Worm (Caenorhabditis elegans) whole organism, L4 larva: ENCODE measurements around the gene T14B4.9.

Source experiments
- F10B5.3 ChIP-seq: sonication (generic microtip); optimal IDR thresholded peaks from 2 replicates; lab custom pipeline; 2016; ENCODE audit warnings: mild to moderate bottlenecking, missing genetic modification characterization, missing compliant biosample characterization
- F26F4.8 ChIP-seq: fragments of 200-800 bp; sonication (Bioruptor generic); conservative IDR thresholded peaks from 2 replicates; pipeline ENCODE4 v1.3.6; 2022; ENCODE audit warnings: missing genetic modification characterization, missing compliant biosample characterization
- T26A8.4 ChIP-seq: fragments of 200-800 bp; sonication (Bioruptor generic); IDR thresholded peaks from 2 replicates; pipeline ENCODE4 v1.3.6; 2022; ENCODE audit warnings: missing genetic modification characterization, missing compliant biosample characterization
- Y48G9A.11 ChIP-seq: fragments of 200-800 bp; sonication (Bioruptor generic); IDR thresholded peaks from 2 replicates; pipeline ENCODE4 v1.3.6; 2022; ENCODE audit warnings: missing genetic modification reagents, missing genetic modification characterization, missing compliant biosample characterization
- Y5F2A.4 ChIP-seq: fragments of 200-800 bp; sonication (Bioruptor generic); optimal IDR thresholded peaks from 2 replicates; lab custom pipeline; 2018; ENCODE audit warnings: mild to moderate bottlenecking, missing genetic modification characterization, missing compliant biosample characterization
- ZK546.5 ChIP-seq, 2 experiments: sonication (generic microtip); optimal IDR thresholded peaks; 2 replicates each; lab custom pipeline; 2017; ENCODE audit warnings: missing biosample characterization in 2 of 2, missing genetic modification characterization in 2 of 2
- aly-2 ChIP-seq: sonication (generic microtip); optimal IDR thresholded peaks from 2 replicates; lab custom pipeline; 2018; ENCODE audit warnings: missing biosample characterization, missing genetic modification characterization
- arid-1 ChIP-seq: fragments of 200-800 bp; sonication (Bioruptor generic); conservative IDR thresholded peaks from 2 replicates; pipeline ENCODE4 v1.3.6; 2022; ENCODE audit warnings: missing genetic modification reagents, missing genetic modification characterization, missing compliant biosample characterization
- ceh-20 ChIP-seq: fragments of 200-800 bp; sonication (Bioruptor generic); IDR thresholded peaks from 2 replicates; pipeline ENCODE4 v1.3.6; 2022; ENCODE audit warnings: missing genetic modification reagents, missing genetic modification characterization, missing compliant biosample characterization
- ceh-44 ChIP-seq: fragments of 200-800 bp; sonication (Bioruptor generic); IDR thresholded peaks from 2 replicates; pipeline ENCODE4 v1.3.6; 2022; ENCODE audit warnings: missing genetic modification reagents, missing genetic modification characterization, missing compliant biosample characterization
- ceh-82 ChIP-seq: sonication (generic microtip); optimal IDR thresholded peaks from 2 replicates; lab custom pipeline; 2017; ENCODE audit warnings: missing biosample characterization, missing genetic modification characterization
- ces-1 ChIP-seq: fragments of 150-350 bp; sonication (generic microtip); optimal IDR thresholded peaks from 4 replicates; lab custom pipeline; 2014; ENCODE audit warnings: missing biosample characterization, missing genetic modification reagents, missing genetic modification characterization
- ctbp-1 ChIP-seq: fragments of 200-800 bp; sonication (Bioruptor generic); IDR thresholded peaks from 2 replicates; pipeline ENCODE4 v1.3.6; 2022; ENCODE audit warnings: missing genetic modification reagents, missing genetic modification characterization, missing compliant biosample characterization
- daf-12 ChIP-seq: fragments of 150-350 bp; optimal IDR thresholded peaks from 2 replicates; lab custom pipeline; 2014; ENCODE audit warnings: missing biosample characterization, missing genetic modification reagents, missing genetic modification characterization
- daf-8 ChIP-seq: fragments of 200-800 bp; sonication (Bioruptor generic); IDR thresholded peaks from 2 replicates; pipeline ENCODE4 v1.3.6; 2022; ENCODE audit warnings: missing genetic modification characterization, missing compliant biosample characterization
- dmd-6 ChIP-seq: fragments of 200-800 bp; sonication (Bioruptor generic); IDR thresholded peaks from 2 replicates; pipeline ENCODE4 v1.3.6; 2022; ENCODE audit warnings: missing genetic modification reagents, missing genetic modification characterization, missing compliant biosample characterization
- dmd-8 ChIP-seq: fragments of 200-800 bp; sonication (Bioruptor generic); IDR thresholded peaks from 2 replicates; pipeline ENCODE4 v1.3.6; 2022; ENCODE audit warnings: missing genetic modification characterization, missing compliant biosample characterization
- duxl-1 ChIP-seq: sonication (generic microtip); optimal IDR thresholded peaks from 2 replicates; lab custom pipeline; 2016; ENCODE audit warnings: mild to moderate bottlenecking, missing genetic modification characterization, moderate library complexity, missing compliant biosample characterization; ENCODE audit not compliant: poor library complexity
- fkh-10 ChIP-seq: fragments of 150-350 bp; optimal IDR thresholded peaks from 2 replicates; lab custom pipeline; 2014; ENCODE audit warnings: missing biosample characterization, missing genetic modification reagents, missing genetic modification characterization
- hif-1 ChIP-seq, 2 experiments: sonication (generic microtip); optimal IDR thresholded peaks; 2 replicates each; lab custom pipeline; 2016 to 2017; ENCODE audit warnings: missing compliant biosample characterization in 2 of 2, missing genetic modification characterization in 2 of 2, missing genetic modification reagents in 2 of 2, missing genotype in 2 of 2, mild to moderate bottlenecking in 1 of 2
- hlh-11 ChIP-seq: fragments of 200-800 bp; sonication (Bioruptor generic); optimal IDR thresholded peaks from 2 replicates; lab custom pipeline; 2018; ENCODE audit warnings: mild to moderate bottlenecking, missing genetic modification characterization, missing compliant biosample characterization
- hmg-1.1 ChIP-seq: fragments of 200-800 bp; sonication (Bioruptor generic); IDR thresholded peaks from 2 replicates; pipeline ENCODE4 v1.3.6; 2022; ENCODE audit warnings: missing genetic modification reagents, missing genetic modification characterization, missing compliant biosample characterization
- jun-1 ChIP-seq: fragments of 150-350 bp; optimal IDR thresholded peaks from 2 replicates; lab custom pipeline; 2014; ENCODE audit warnings: missing biosample characterization, missing genetic modification reagents, missing genetic modification characterization
- lim-7 ChIP-seq: fragments of 200-800 bp; sonication (Bioruptor generic); IDR thresholded peaks from 2 replicates; pipeline ENCODE4 v1.3.6; 2022; ENCODE audit warnings: missing genetic modification characterization, missing compliant biosample characterization
- lin-1 ChIP-seq: fragments of 200-800 bp; sonication (Bioruptor generic); IDR thresholded peaks from 2 replicates; pipeline ENCODE4 v1.3.6; 2022; ENCODE audit warnings: missing genetic modification reagents, missing genetic modification characterization, missing compliant biosample characterization
- lin-15B ChIP-seq: fragments of 150-350 bp; sonication (generic microtip); optimal IDR thresholded peaks from 3 replicates; lab custom pipeline; 2014; ENCODE audit warnings: missing biosample characterization, missing genetic modification characterization
- lin-29 ChIP-seq: fragments of 200-800 bp; sonication (Bioruptor generic); IDR thresholded peaks from 2 replicates; pipeline ENCODE4 v1.3.6; 2022; ENCODE audit warnings: missing genetic modification reagents, missing genetic modification characterization, missing compliant biosample characterization
- lin-38 ChIP-seq: fragments of 200-800 bp; sonication (Bioruptor generic); IDR thresholded peaks from 2 replicates; pipeline ENCODE4 v1.3.6; 2022; ENCODE audit warnings: missing genetic modification reagents, missing genetic modification characterization, missing compliant biosample characterization
- lin-39 ChIP-seq: fragments of 150-350 bp; optimal IDR thresholded peaks from 2 replicates; lab custom pipeline; 2014; ENCODE audit warnings: missing biosample characterization, missing genetic modification reagents, missing genetic modification characterization
- mdl-1 ChIP-seq, 2 experiments: fragments of 150-350 bp in 1 of 2; sonication (generic microtip) in 1 of 2; optimal IDR thresholded peaks; 2 replicates each; lab custom pipeline; 2014 to 2017; ENCODE audit warnings: missing biosample characterization in 2 of 2, missing genetic modification characterization in 2 of 2
- mdt-29 ChIP-seq: fragments of 200-800 bp; sonication (Bioruptor generic); IDR thresholded peaks from 2 replicates; pipeline ENCODE4 v1.3.6; 2022; ENCODE audit warnings: missing genetic modification reagents, missing genetic modification characterization, missing compliant biosample characterization
- mep-1 ChIP-seq: fragments of 150-350 bp; sonication (generic microtip); optimal IDR thresholded peaks from 3 replicates; lab custom pipeline; 2014; ENCODE audit warnings: missing biosample characterization, missing genetic modification characterization
- nhr-10 ChIP-seq: fragments of 150-350 bp; optimal IDR thresholded peaks from 2 replicates; lab custom pipeline; 2014; ENCODE audit warnings: missing biosample characterization, missing genetic modification characterization
- nhr-11 ChIP-seq: fragments of 150-350 bp; optimal IDR thresholded peaks from 2 replicates; lab custom pipeline; 2014; ENCODE audit warnings: missing biosample characterization, missing genetic modification characterization
- nhr-111 ChIP-seq: fragments of 200-800 bp; sonication (Bioruptor generic); optimal IDR thresholded peaks from 2 replicates; lab custom pipeline; 2018; ENCODE audit warnings: mild to moderate bottlenecking, missing genetic modification characterization, missing compliant biosample characterization
- nhr-25 ChIP-seq: sonication (generic microtip); optimal IDR thresholded peaks from 2 replicates; lab custom pipeline; 2017; ENCODE audit warnings: missing genetic modification characterization, mild to moderate bottlenecking, missing compliant biosample characterization, antibody characterized with exemption, moderate library complexity, borderline replicate concordance; ENCODE audit not compliant: insufficient read depth
- nhr-48 ChIP-seq: sonication (generic microtip); optimal IDR thresholded peaks from 2 replicates; lab custom pipeline; 2016; ENCODE audit warnings: mild to moderate bottlenecking, missing genetic modification characterization, missing compliant biosample characterization
- nhr-6 ChIP-seq: fragments of 150-350 bp; optimal IDR thresholded peaks from 2 replicates; lab custom pipeline; 2014; ENCODE audit warnings: missing biosample characterization, missing genetic modification characterization
- nhr-77 ChIP-seq: fragments of 150-350 bp; optimal IDR thresholded peaks from 2 replicates; lab custom pipeline; 2014; ENCODE audit warnings: missing biosample characterization, missing genetic modification characterization
- rbr-2 ChIP-seq: sonication (generic microtip); optimal IDR thresholded peaks from 2 replicates; lab custom pipeline; 2016; ENCODE audit warnings: missing genotype, missing genetic modification characterization, missing compliant biosample characterization
- saeg-2 ChIP-seq: fragments of 200-800 bp; sonication (Bioruptor generic); IDR thresholded peaks from 2 replicates; pipeline ENCODE4 v1.3.6; 2022; ENCODE audit warnings: missing genetic modification reagents, missing genetic modification characterization, missing compliant biosample characterization
- sdz-12 ChIP-seq: fragments of 200-800 bp; sonication (Bioruptor generic); optimal IDR thresholded peaks from 2 replicates; lab custom pipeline; 2018; ENCODE audit warnings: mild to moderate bottlenecking, missing genetic modification characterization, missing compliant biosample characterization
- skn-1 ChIP-seq: fragments of 150-350 bp; optimal IDR thresholded peaks from 2 replicates; lab custom pipeline; 2014; ENCODE audit warnings: missing biosample characterization, missing genetic modification characterization
- spr-1 ChIP-seq: sonication (generic microtip); optimal IDR thresholded peaks from 2 replicates; lab custom pipeline; 2016; ENCODE audit warnings: mild to moderate bottlenecking, missing genetic modification characterization, missing compliant biosample characterization
- spr-3 ChIP-seq: fragments of 200-800 bp; sonication (Bioruptor generic); optimal IDR thresholded peaks from 2 replicates; lab custom pipeline; 2018; ENCODE audit warnings: mild to moderate bottlenecking, missing genetic modification characterization, missing compliant biosample characterization
- tag-97 ChIP-seq: fragments of 200-800 bp; sonication (Bioruptor generic); IDR thresholded peaks from 2 replicates; pipeline ENCODE4 v1.3.6; 2022; ENCODE audit warnings: missing genetic modification characterization, missing compliant biosample characterization
- unc-62 ChIP-seq, 3 experiments: fragments of 150-350 bp in 1 of 3; sonication (generic microtip); optimal IDR thresholded peaks in 2 of 3; peaks in 1 of 3; 1 replicate in 1 of 3; 2 replicates in 2 of 3; lab custom pipeline; 2014 to 2017; ENCODE audit warnings: missing biosample characterization in 3 of 3, missing genetic modification characterization in 3 of 3, missing genetic modification reagents in 3 of 3, missing genotype in 1 of 3
- zip-11 ChIP-seq: fragments of 200-800 bp; sonication (Bioruptor generic); IDR thresholded peaks from 2 replicates; pipeline ENCODE4 v1.3.6; 2022; ENCODE audit warnings: missing genetic modification characterization, missing compliant biosample characterization
- zip-2 ChIP-seq: fragments of 150-350 bp; optimal IDR thresholded peaks from 2 replicates; lab custom pipeline; 2014; ENCODE audit warnings: missing biosample characterization, missing genetic modification characterization
- ztf-7 ChIP-seq: fragments of 150-350 bp; optimal IDR thresholded peaks from 2 replicates; lab custom pipeline; 2014; ENCODE audit warnings: missing biosample characterization, missing genetic modification characterization

The T14B4.9 gene

DNA sequence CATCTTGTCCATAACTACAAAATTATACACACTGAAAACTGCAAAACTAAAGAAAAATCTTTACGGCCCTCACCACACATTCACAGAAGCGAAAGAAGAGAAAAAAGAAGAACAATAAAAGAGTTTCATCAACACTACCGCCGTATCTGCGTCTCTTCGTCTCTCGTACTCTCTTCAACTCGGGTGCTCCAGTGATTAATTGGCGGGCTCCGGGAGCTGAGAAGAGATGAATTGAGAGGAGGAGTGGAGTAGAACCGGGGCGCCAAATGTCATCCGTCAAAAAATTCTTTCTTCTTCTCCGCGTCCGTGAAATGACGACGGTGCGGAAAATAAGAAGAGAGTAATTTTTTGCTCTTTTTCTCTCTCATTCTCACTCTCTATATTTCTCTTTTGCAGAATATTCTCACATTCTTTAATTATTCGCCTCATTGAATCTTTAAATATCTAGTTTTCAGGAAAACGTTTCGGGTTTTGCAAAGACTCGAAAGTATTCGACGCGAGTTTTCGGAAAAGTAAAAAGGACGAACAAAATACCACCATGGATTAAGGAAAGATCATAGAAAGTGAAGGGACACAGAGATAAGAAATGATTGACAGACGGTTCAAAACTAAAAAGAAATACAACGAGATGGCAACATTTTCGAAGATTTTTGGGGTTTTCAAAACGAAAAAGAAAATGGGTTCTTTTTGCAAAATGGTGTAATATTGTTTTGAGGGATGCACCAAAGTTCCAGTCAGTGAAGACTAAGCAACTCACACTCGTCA, 25.9 kb downstream of the T14B4.9 start (continued):
- no peak for TF ChIP-seq nhr-11
- TF ChIP-seq nhr-48: no peak
- TF ChIP-seq duxl-1 (tag; lab: Kevin White, UChicago): no peak
- no peak for TF ChIP-seq fkh-10 (GFP tag; lab: Kevin White, UChicago)
- TF ChIP-seq lin-1 (GFP tag; lab: Robert Waterston, UW): no peak
- no peak for TF ChIP-seq spr-1 (tag; lab: Kevin White, UChicago)
- peak; percentile 7 for TF ChIP-seq rbr-2
- TF ChIP-seq sdz-12: no peak
- TF ChIP-seq ceh-82 (tag; lab: Kevin White, UChicago): no peak
- no peak for TF ChIP-seq daf-8 (GFP tag; lab: Robert Waterston, UW)
- TF ChIP-seq arid-1 (GFP tag; lab: Robert Waterston, UW): no peak
- no peak for TF ChIP-seq tag-97
- TF ChIP-seq F10B5.3 (tag; lab: Kevin White, UChicago): no peak
- TF ChIP-seq zip-11 (GFP tag; lab: Robert Waterston, UW): no peak
- TF ChIP-seq ctbp-1 (GFP tag; lab: Robert Waterston, UW): 0 out of 2 replicates have a peak, but pooled peaks have one; percentile 45
- no peak for TF ChIP-seq lin-29 (GFP tag; lab: Robert Waterston, UW)
- peak; percentile 66; the same call in 1 of the 2 replicates for TF ChIP-seq ceh-20 (GFP tag; lab: Robert Waterston, UW)
- no peak for TF ChIP-seq nhr-77 (tag; lab: Kevin White, UChicago)
- no peak for TF ChIP-seq aly-2 (tag; lab: Kevin White, UChicago)
- no peak for TF ChIP-seq lin-15B (tag; lab: Kevin White, UChicago)
- TF ChIP-seq daf-12: no peak
- no peak for TF ChIP-seq skn-1
- no peak for TF ChIP-seq hmg-1.1 (GFP tag; lab: Robert Waterston, UW)
- TF ChIP-seq lin-38: no peak
- no peak for TF ChIP-seq nhr-10 (tag; lab: Kevin White, UChicago)
- TF ChIP-seq lin-39: no peak
- TF ChIP-seq dmd-8 (GFP tag; lab: Robert Waterston, UW): no peak
- no peak for TF ChIP-seq unc-62 (GFP tag; optimal IDR thresholded peaks at IDR 0.05 in 1 of 2; lab: Kevin White, UChicago)
- TF ChIP-seq unc-62 (tag; optimal IDR thresholded peaks at IDR 0.05; lab: Kevin White, UChicago): no peak
- peak; percentile 20 for TF ChIP-seq mep-1
- TF ChIP-seq ces-1: no peak
- 0 out of 2 replicates have a peak, but pooled peaks have one; percentile 18 for TF ChIP-seq dmd-6 (GFP tag; lab: Robert Waterston, UW)
- no peak for TF ChIP-seq ZK546.5 (tag; optimal IDR thresholded peaks at IDR 0.05; lab: Kevin White, UChicago)
- TF ChIP-seq zip-2 (tag; lab: Kevin White, UChicago): no peak
- TF ChIP-seq T26A8.4: no peak
- TF ChIP-seq spr-3 (GFP tag; lab: Kevin White, UChicago): no peak
- no peak for TF ChIP-seq nhr-6 (tag; lab: Kevin White, UChicago)
- TF ChIP-seq Y5F2A.4 (GFP tag; lab: Kevin White, UChicago): no peak
- TF ChIP-seq saeg-2 (GFP tag; lab: Robert Waterston, UW): no peak
- no peak for TF ChIP-seq ceh-44 (GFP tag; lab: Robert Waterston, UW)
- TF ChIP-seq ztf-7 (tag; lab: Kevin White, UChicago): no peak
- no peak for TF ChIP-seq jun-1 (tag; lab: Kevin White, UChicago)
- peak in 1 of 2 experiments; percentile 28 for TF ChIP-seq hif-1 (tag; optimal IDR thresholded peaks at IDR 0.05; lab: Kevin White, UChicago)
- TF ChIP-seq mdl-1 (tag; optimal IDR thresholded peaks at IDR 0.05; lab: Kevin White, UChicago): no peak
- TF ChIP-seq F26F4.8: no peak
- TF ChIP-seq lim-7 (GFP tag; lab: Robert Waterston, UW): no peak
- TF ChIP-seq nhr-25: no peak
- TF ChIP-seq hlh-11: peak; percentile 29
- no peak for TF ChIP-seq Y48G9A.11
- TF ChIP-seq nhr-111 (GFP tag; lab: Kevin White, UChicago): no peak
- TF ChIP-seq mdt-29 (GFP tag; lab: Robert Waterston, UW): no peak
